Fruit fly (Drosophila melanogaster) whole organism, embryonic: ENCODE results near the gene CAH16.
A peak's percentile ranks its signal among the peaks of the same experiment; 100 is the strongest.

ENCODE experiments used
- CG10543 ChIP-seq: fragments of 200-800 bp; sonication (Bioruptor generic); optimal IDR thresholded peaks from 3 replicates; lab custom pipeline; 2017; ENCODE audit warnings: missing biosample characterization, mild to moderate bottlenecking, missing genetic modification characterization, moderate library complexity
- CG10979 ChIP-seq: fragments of 200-800 bp; sonication (Bioruptor generic); optimal IDR thresholded peaks from 2 replicates; lab custom pipeline; 2018; ENCODE audit warnings: missing biosample characterization, mild to moderate bottlenecking, missing genetic modification characterization, moderate library complexity
- CG12769 ChIP-seq: fragments of 200-800 bp; sonication (Bioruptor generic); optimal IDR thresholded peaks from 2 replicates; lab custom pipeline; 2019; ENCODE audit warnings: missing biosample characterization, mild to moderate bottlenecking, missing genetic modification characterization, moderate library complexity
- CG14710 ChIP-seq: fragments of 200-800 bp; sonication (Bioruptor generic); optimal IDR thresholded peaks from 3 replicates; lab custom pipeline; 2019; ENCODE audit warnings: missing biosample characterization, mild to moderate bottlenecking, missing genetic modification characterization, moderate library complexity
- CG17361 ChIP-seq: fragments of 200-800 bp; sonication (Bioruptor generic); IDR thresholded peaks from 3 replicates; pipeline ENCODE4 v1.3.6; 2022; ENCODE audit warnings: missing biosample characterization, missing genetic modification characterization
- CG1832 ChIP-seq: fragments of 200-800 bp; sonication (Bioruptor generic); optimal IDR thresholded peaks from 2 replicates; lab custom pipeline; 2017; ENCODE audit warnings: missing biosample characterization, mild to moderate bottlenecking, missing genetic modification characterization, inconsistent platforms
- CG30431 ChIP-seq: fragments of 200-800 bp; sonication (Bioruptor generic); optimal IDR thresholded peaks from 2 replicates; lab custom pipeline; 2017; ENCODE audit warnings: missing biosample characterization, missing genetic modification characterization
- CG34422 ChIP-seq: fragments of 200-800 bp; sonication (Bioruptor generic); IDR thresholded peaks from 3 replicates; pipeline ENCODE4 v1.3.6; 2022; ENCODE audit warnings: missing biosample characterization, missing genetic modification characterization
- CG6813 ChIP-seq: fragments of 200-800 bp; sonication (Bioruptor generic); optimal IDR thresholded peaks from 2 replicates; lab custom pipeline; 2017; ENCODE audit warnings: missing biosample characterization, missing genetic modification characterization, mild to moderate bottlenecking, moderate library complexity, missing genetic modification reagents
- CG6854 ChIP-seq: fragments of 200-800 bp; sonication (Bioruptor generic); optimal IDR thresholded peaks from 3 replicates; lab custom pipeline; 2017; ENCODE audit warnings: missing biosample characterization, mild to moderate bottlenecking, missing genetic modification characterization
- CG7271 ChIP-seq: fragments of 200-800 bp; sonication (Bioruptor generic); optimal IDR thresholded peaks from 2 replicates; lab custom pipeline; 2018; ENCODE audit warnings: missing biosample characterization, mild to moderate bottlenecking, missing genetic modification characterization, moderate library complexity
- CG7357 ChIP-seq: fragments of 200-800 bp; sonication (Bioruptor generic); IDR thresholded peaks from 3 replicates; pipeline ENCODE4 v1.3.6; 2022; ENCODE audit warnings: missing biosample characterization, missing genetic modification characterization
- CG7839 ChIP-seq: fragments of 200-800 bp; sonication (Bioruptor generic); optimal IDR thresholded peaks from 3 replicates; lab custom pipeline; 2018; ENCODE audit warnings: missing biosample characterization, mild to moderate bottlenecking, missing genetic modification characterization, moderate library complexity
- CG8944 ChIP-seq: fragments of 200-800 bp; sonication (Bioruptor generic); optimal IDR thresholded peaks from 3 replicates; lab custom pipeline; 2016; ENCODE audit warnings: missing biosample characterization, missing genetic modification characterization
- Camta ChIP-seq: fragments of 200-800 bp; sonication (Bioruptor generic); optimal IDR thresholded peaks from 2 replicates; lab custom pipeline; 2016; ENCODE audit warnings: missing biosample characterization, missing genetic modification characterization
- CkIIα-i1 ChIP-seq: fragments of 200-800 bp; sonication (Bioruptor generic); IDR thresholded peaks from 2 replicates; pipeline ENCODE4 v1.3.6; 2022; ENCODE audit warnings: missing biosample characterization, missing genetic modification characterization
- D ChIP-seq, 2 experiments: fragments of 200-800 bp in 1 of 2; fragments of >200 bp in 1 of 2; sonication (Bioruptor generic) in 1 of 2; optimal IDR thresholded peaks; 2 replicates in 1 of 2; 3 replicates in 1 of 2; lab custom pipeline; 2017; ENCODE audit warnings: mild to moderate bottlenecking in 1 of 2, missing biosample characterization in 1 of 2, missing genetic modification characterization in 1 of 2, missing genetic modification reagents in 1 of 2
- Dek ChIP-seq: fragments of 200-800 bp; sonication (Bioruptor generic); optimal IDR thresholded peaks from 3 replicates; lab custom pipeline; 2019; ENCODE audit warnings: missing biosample characterization, mild to moderate bottlenecking, missing genetic modification characterization, moderate library complexity
- Doc3 ChIP-seq: fragments of 200-800 bp; sonication (Bioruptor generic); IDR thresholded peaks from 3 replicates; pipeline ENCODE4 v1.3.6; 2022; ENCODE audit warnings: missing biosample characterization, missing genetic modification characterization; ENCODE audit not compliant: partially characterized antibody
- Gsc ChIP-seq: fragments of 200-800 bp; sonication (Bioruptor generic); IDR thresholded peaks from 2 replicates; pipeline ENCODE4 v1.3.6; 2022; ENCODE audit warnings: missing biosample characterization, missing genetic modification characterization
- HLHmδ ChIP-seq: fragments of 200-800 bp; sonication (Bioruptor generic); optimal IDR thresholded peaks from 2 replicates; lab custom pipeline; 2018; ENCODE audit warnings: missing biosample characterization, mild to moderate bottlenecking, missing genetic modification characterization, moderate library complexity
- MTF-1 ChIP-seq: fragments of 200-800 bp; sonication (Bioruptor generic); optimal IDR thresholded peaks from 2 replicates; lab custom pipeline; 2018; ENCODE audit warnings: missing biosample characterization, mild to moderate bottlenecking, missing genetic modification characterization, borderline replicate concordance
- Mrtf ChIP-seq: fragments of 200-800 bp; sonication (Bioruptor generic); IDR thresholded peaks from 3 replicates; pipeline ENCODE4 v1.3.6; 2022; ENCODE audit warnings: missing biosample characterization, missing genetic modification characterization
- Oaz ChIP-seq: fragments of 200-800 bp; sonication (Bioruptor generic); IDR thresholded peaks from 2 replicates; pipeline ENCODE4 v1.3.6; 2022; ENCODE audit warnings: missing biosample characterization, missing genetic modification characterization
- az2 ChIP-seq: fragments of 200-800 bp; sonication (Bioruptor generic); optimal IDR thresholded peaks from 3 replicates; lab custom pipeline; 2016; ENCODE audit warnings: missing biosample characterization, missing genetic modification characterization
- btn ChIP-seq: fragments of 200-800 bp; sonication (Bioruptor generic); optimal IDR thresholded peaks from 2 replicates; lab custom pipeline; 2016; ENCODE audit warnings: missing biosample characterization, missing genetic modification characterization
- crp ChIP-seq, 2 experiments: fragments of 200-800 bp; sonication (Bioruptor generic); optimal IDR thresholded peaks; 2 replicates in 1 of 2; 3 replicates in 1 of 2; lab custom pipeline; 2017; ENCODE audit warnings: missing biosample characterization in 2 of 2, missing genetic modification characterization in 2 of 2, mild to moderate bottlenecking in 1 of 2, moderate library complexity in 1 of 2
- da ChIP-seq: fragments of 200-800 bp; sonication (Bioruptor generic); optimal IDR thresholded peaks from 2 replicates; lab custom pipeline; 2016; ENCODE audit warnings: missing biosample characterization, missing genetic modification characterization
- esg ChIP-seq: fragments of 200-800 bp; sonication (Bioruptor generic); conservative IDR thresholded peaks from 2 replicates; pipeline ENCODE4 v1.3.6; 2022; ENCODE audit warnings: missing biosample characterization, missing genetic modification characterization
- gce ChIP-seq: fragments of 200-800 bp; sonication (Bioruptor generic); IDR thresholded peaks from 3 replicates; pipeline ENCODE4 v1.3.6; 2022; ENCODE audit warnings: missing biosample characterization, missing genetic modification characterization
- gcm ChIP-seq: fragments of 200-800 bp; sonication (Bioruptor generic); optimal IDR thresholded peaks from 2 replicates; lab custom pipeline; 2019; ENCODE audit warnings: missing biosample characterization, mild to moderate bottlenecking, missing genetic modification characterization, moderate library complexity
- ham ChIP-seq: fragments of 200-800 bp; sonication (Bioruptor generic); IDR thresholded peaks from 2 replicates; pipeline ENCODE4 v1.3.6; 2022; ENCODE audit warnings: missing biosample characterization, missing genetic modification characterization
- hth ChIP-seq: fragments of >200 bp; optimal IDR thresholded peaks from 2 replicates; lab custom pipeline; 2017; ENCODE audit warnings: inconsistent platforms
- kni ChIP-seq: fragments of 200-800 bp; sonication (Bioruptor generic); optimal IDR thresholded peaks from 3 replicates; lab custom pipeline; 2017; ENCODE audit warnings: mild to moderate bottlenecking, missing biosample characterization, missing genetic modification reagents, missing genetic modification characterization
- knrl ChIP-seq: fragments of 200-800 bp; sonication (Bioruptor generic); IDR thresholded peaks from 3 replicates; pipeline ENCODE4 v1.3.6; 2022; ENCODE audit warnings: missing biosample characterization, missing genetic modification characterization; ENCODE audit not compliant: partially characterized antibody
- mam ChIP-seq: fragments of 200-800 bp; sonication (Bioruptor generic); optimal IDR thresholded peaks from 3 replicates; lab custom pipeline; 2016; ENCODE audit warnings: missing biosample characterization, missing genetic modification characterization
- odd ChIP-seq: fragments of 200-800 bp; sonication (Bioruptor generic); optimal IDR thresholded peaks from 2 replicates; lab custom pipeline; 2017; ENCODE audit warnings: missing biosample characterization, mild to moderate bottlenecking, missing genetic modification characterization
- pan ChIP-seq, 4 experiments: fragments of >200 bp in 3 of 4; fragments of 200-800 bp in 1 of 4; sonication (Bioruptor generic) in 1 of 4; optimal IDR thresholded peaks in 3 of 4; IDR thresholded peaks in 1 of 4; 2 replicates each; pipeline versions ENCODE4 v1.3.6 to Lab custom; 2017 to 2022; ENCODE audit warnings: missing biosample characterization in 2 of 4, missing genetic modification characterization in 2 of 4, mixed read lengths in 1 of 4
- pzg ChIP-seq: fragments of 200-800 bp; sonication (Bioruptor generic); optimal IDR thresholded peaks from 3 replicates; lab custom pipeline; 2018; ENCODE audit warnings: missing biosample characterization, mild to moderate bottlenecking, missing genetic modification characterization, moderate library complexity
- scrt ChIP-seq: fragments of 200-800 bp; sonication (Bioruptor generic); optimal IDR thresholded peaks from 2 replicates; lab custom pipeline; 2018; ENCODE audit warnings: missing biosample characterization, mild to moderate bottlenecking, missing genetic modification characterization, moderate library complexity
- so ChIP-seq: fragments of 200-800 bp; sonication (Bioruptor generic); IDR thresholded peaks from 3 replicates; pipeline ENCODE4 v1.3.6; 2022; ENCODE audit warnings: missing biosample characterization, missing genetic modification characterization
- sqz ChIP-seq: fragments of 200-800 bp; sonication (Bioruptor generic); optimal IDR thresholded peaks from 3 replicates; lab custom pipeline; 2018; ENCODE audit warnings: missing biosample characterization, mild to moderate bottlenecking, missing genetic modification characterization
- stc ChIP-seq: fragments of 200-800 bp; sonication (Bioruptor generic); IDR thresholded peaks from 2 replicates; pipeline ENCODE4 v1.3.6; 2022; ENCODE audit warnings: missing biosample characterization, missing genetic modification characterization
- stwl ChIP-seq: fragments of 200-800 bp; sonication (Bioruptor generic); optimal IDR thresholded peaks from 3 replicates; lab custom pipeline; 2018; ENCODE audit warnings: missing biosample characterization, mild to moderate bottlenecking, missing genetic modification characterization, moderate library complexity
- trem ChIP-seq: fragments of 200-800 bp; optimal IDR thresholded peaks from 3 replicates; lab custom pipeline; 2019; ENCODE audit warnings: missing biosample characterization, mild to moderate bottlenecking, missing genetic modification characterization, moderate library complexity
- trh ChIP-seq: fragments of 200-800 bp; sonication (Bioruptor generic); optimal IDR thresholded peaks from 2 replicates; lab custom pipeline; 2016; ENCODE audit warnings: missing biosample characterization, missing genetic modification characterization
- unc-4 ChIP-seq: fragments of 200-800 bp; sonication (Bioruptor generic); IDR thresholded peaks from 2 replicates; pipeline ENCODE4 v1.3.6; 2022; ENCODE audit warnings: missing biosample characterization, missing genetic modification characterization; ENCODE audit not compliant: partially characterized antibody
- wek ChIP-seq: fragments of 200-800 bp; sonication (Bioruptor generic); optimal IDR thresholded peaks from 3 replicates; lab custom pipeline; 2018; ENCODE audit warnings: missing biosample characterization, mild to moderate bottlenecking, missing genetic modification characterization, moderate library complexity

CAH16 gene

DNA sequence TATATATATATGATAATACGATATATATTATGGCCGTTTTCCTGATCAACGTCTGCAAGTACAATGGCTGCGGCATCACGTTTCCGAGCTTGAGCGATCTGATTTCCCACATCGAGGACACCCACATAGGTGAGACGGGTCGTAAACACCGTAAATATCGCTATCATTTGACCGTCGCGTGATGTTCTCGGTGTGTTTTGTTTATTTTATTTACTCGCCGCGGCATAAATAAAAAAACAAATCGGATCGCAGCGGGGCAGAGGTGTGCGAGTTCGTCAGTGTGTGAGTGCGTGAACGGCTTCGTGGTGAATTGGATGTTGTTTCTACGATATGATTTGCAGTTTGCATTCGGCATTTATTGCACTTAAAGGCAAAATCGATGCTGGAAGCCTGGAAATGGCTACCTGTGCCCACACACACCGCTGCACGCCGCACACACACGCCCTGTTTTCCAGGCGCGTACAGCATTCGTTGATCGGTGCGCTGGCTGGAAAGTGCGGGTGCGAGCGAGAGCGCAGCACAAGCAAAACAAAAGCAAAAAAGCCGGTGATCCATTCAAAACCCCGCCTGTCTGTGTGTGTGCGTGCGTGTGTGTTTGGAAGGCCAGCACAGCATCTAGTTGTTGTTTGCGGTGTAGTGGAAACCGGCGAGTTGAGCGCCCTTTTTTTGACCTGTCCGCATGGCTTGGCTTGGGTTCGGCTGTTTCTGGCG is 38.6 kb upstream of the CAH16 start (continued):
- TF ChIP-seq stc (GFP tag; lab: Robert Waterston, UW) (no peak), Mrtf (GFP tag; lab: Robert Waterston, UW) (no peak), Oaz (GFP tag; lab: Robert Waterston, UW) (no peak), Camta (GFP tag; lab: Kevin White, UChicago) (no peak), crp (GFP tag; optimal IDR thresholded peaks at IDR 0.05; lab: Kevin White, UChicago) (no peak), sqz (peak; percentile 65), CG6854 (GFP tag; lab: Kevin White, UChicago) (peak; percentile 7), CG12769 (tag; lab: Kevin White, UChicago) (peak; percentile 26), pzg (GFP tag; lab: Kevin White, UChicago) (no peak), da (GFP tag; lab: Kevin White, UChicago) (no peak), hth (lab: Kevin White, UChicago) (no peak), CG30431 (GFP tag; lab: Kevin White, UChicago) (no peak), mam (GFP tag; lab: Kevin White, UChicago) (no peak), unc-4 (GFP tag; lab: Robert Waterston, UW) (no peak), CG1832 (peak; percentile 85), CG7839 (no peak), CG6813 (GFP tag; lab: Kevin White, UChicago) (no peak), trh (GFP tag; lab: Kevin White, UChicago) (no peak), btn (GFP tag; lab: Kevin White, UChicago) (no peak), gce (GFP tag; lab: Robert Waterston, UW) (no peak), wek (peak; percentile 20), esg (GFP tag; lab: Robert Waterston, UW) (no peak), CG7271 (no peak), CG10543 (GFP tag; lab: Kevin White, UChicago) (peak; percentile 63), so (GFP tag; lab: Robert Waterston, UW) (no peak), HLHmδ (no peak), CG7357 (no peak), stwl (tag; lab: Kevin White, UChicago) (no peak), Doc3 (GFP tag; lab: Robert Waterston, UW) (no peak), Gsc (GFP tag; lab: Robert Waterston, UW) (no peak), CG34422 (no peak), D (optimal IDR thresholded peaks at IDR 0.05; lab: Kevin White, UChicago) (peak; percentile 80), D (GFP tag; optimal IDR thresholded peaks at IDR 0.05; lab: Kevin White, UChicago) (no peak), pan (optimal IDR thresholded peaks at IDR 0.05; lab: Kevin White, UChicago) (no peak), pan (GFP tag; optimal IDR thresholded peaks at IDR 0.05 in 1 of 2, IDR thresholded peaks at IDR 0.05 in 1 of 2) (no peak), knrl (GFP tag; lab: Robert Waterston, UW) (no peak), CG17361 (GFP tag; lab: Robert Waterston, UW) (no peak), az2 (no peak), MTF-1 (GFP tag; lab: Kevin White, UChicago) (peak; percentile 15), CG8944 (no peak), Dek (no peak), CG10979 (no peak), CG14710 (tag; lab: Kevin White, UChicago) (no peak), CkIIα-i1 (no peak), scrt (GFP tag; lab: Kevin White, UChicago) (no peak), kni (peak; percentile 48), ham (no peak), odd (GFP tag; lab: Kevin White, UChicago) (peak; percentile 3), trem (tag; lab: Kevin White, UChicago) (no peak), gcm (GFP tag; lab: Kevin White, UChicago) (peak; percentile 1)
